Fruit fly (Drosophila melanogaster) whole organism, larva: ENCODE data around the gene CG44838.

Source experiments
- noc ChIP-seq: fragments of 200-800 bp; sonication (Bioruptor generic); optimal IDR thresholded peaks from 3 replicates; lab custom pipeline; 2019; ENCODE audit warnings: missing biosample characterization, mild to moderate bottlenecking, missing genetic modification characterization, moderate library complexity

The CG44838 gene

dm6 chr3L:9509037-9509830 lies 48.4 kb downstream of the CG44838 start, which contains the start of gene CG3408:
Gene CG3408 (minus strand): TSS chr3L:9509583.
- TF ChIP-seq noc (tag; lab: Kevin White, UChicago): peak; percentile 43

dm6 chr3L:9511287-9512256 lies 50.7 kb downstream of the CG44838 start, which contains the start of gene RpS9:
Gene RpS9 (minus strand): TSS chr3L:9511531.
- TF ChIP-seq noc (tag; lab: Kevin White, UChicago): peak; percentile 59

dm6 chr3L:9512560-9512959 lies 51.7 kb downstream of the CG44838 start, which contains the start of gene CG33703:
Gene CG33703 (minus strand): TSS chr3L:9512660.
- no peak for TF ChIP-seq noc (tag; lab: Kevin White, UChicago)

- TF ChIP-seq noc (tag; lab: Kevin White, UChicago): no peak
These were observed 52.5 kb downstream of the CG44838 start, which contains the start of gene CG33702 for dm6 chr3L:9513309-9513708. Gene CG33702 (minus strand): TSS chr3L:9513409.
